Worm (Caenorhabditis elegans): Measurements from ENCODE around the gene Y46G5A.38.

Gene Y46G5A.38

ce11 chrII:12806602-12807182 is 20.2 kb upstream of the Y46G5A.38 start, which contains the start of gene spds-1:
TSS of gene spds-1 (plus strand) at chrII:12806899.
- TF ChIP-seq ztf-11 (tag; optimal IDR thresholded peaks at IDR 0.05): no peak
- no peak for TF ChIP-seq bed-3 (GFP tag; optimal IDR thresholded peaks at IDR 0.05)
- TF ChIP-seq lin-13 (tag; optimal IDR thresholded peaks at IDR 0.05): no peak
- no peak for TF ChIP-seq sptf-1 (tag; optimal IDR thresholded peaks at IDR 0.05)
- TF ChIP-seq blmp-1 (tag; optimal IDR thresholded peaks at IDR 0.05): no peak
- no peak for TF ChIP-seq drap-1 (GFP tag; optimal IDR thresholded peaks at IDR 0.05)
- no peak for TF ChIP-seq hlh-1 (tag; optimal IDR thresholded peaks at IDR 0.05)
- TF ChIP-seq ceh-39 (tag; optimal IDR thresholded peaks at IDR 0.05): no peak
- no peak for TF ChIP-seq zip-8 (tag; optimal IDR thresholded peaks at IDR 0.05)
- TF ChIP-seq M03D4.4 (tag; optimal IDR thresholded peaks at IDR 0.05): no peak
- TF ChIP-seq nhr-2 (tag; optimal IDR thresholded peaks at IDR 0.05): no peak
- TF ChIP-seq sem-2 (GFP tag; optimal IDR thresholded peaks at IDR 0.05): no peak
- no peak for TF ChIP-seq nhr-28 (tag; optimal IDR thresholded peaks at IDR 0.05)
- TF ChIP-seq lin-32 (GFP tag; optimal IDR thresholded peaks at IDR 0.05): no peak
- TF ChIP-seq mep-1 (tag; optimal IDR thresholded peaks at IDR 0.05): no peak
- TF ChIP-seq lsy-2 (tag; optimal IDR thresholded peaks at IDR 0.05): no peak
- TF ChIP-seq nhr-76 (tag; optimal IDR thresholded peaks at IDR 0.05): no peak
- no peak for TF ChIP-seq ceh-83 (GFP tag; optimal IDR thresholded peaks at IDR 0.05)

DNA sequence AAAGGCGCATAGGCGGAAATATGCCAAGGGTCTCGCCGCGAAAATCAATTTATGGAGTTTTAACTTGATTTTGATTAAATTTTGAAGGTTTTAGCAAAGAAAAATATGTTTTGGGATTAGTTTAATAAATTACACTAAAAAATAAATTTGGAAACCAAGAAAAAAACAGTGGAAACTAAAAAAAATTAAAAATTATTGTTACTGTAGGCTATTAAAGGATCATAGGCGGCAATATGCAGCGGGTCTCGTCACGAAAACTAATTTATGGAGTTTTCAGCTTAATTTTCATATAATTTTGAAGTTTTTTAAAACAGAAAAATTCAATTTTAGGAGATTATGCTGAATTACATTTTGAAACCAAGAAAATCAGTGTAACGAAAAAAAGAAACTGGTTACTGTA is 18.1 kb upstream of the Y46G5A.38 start:
- TF ChIP-seq nhr-12 (tag; optimal IDR thresholded peaks at IDR 0.05) (no peak), unc-39 (tag; optimal IDR thresholded peaks at IDR 0.05) (no peak), ces-1 (GFP tag; optimal IDR thresholded peaks at IDR 0.05) (no peak)

- no peak for TF ChIP-seq elt-3 (tag; optimal IDR thresholded peaks at IDR 0.05)
- TF ChIP-seq drap-1 (GFP tag; optimal IDR thresholded peaks at IDR 0.05): no peak
- TF ChIP-seq mep-1 (tag; optimal IDR thresholded peaks at IDR 0.05): no peak
- TF ChIP-seq elt-1 (tag; optimal IDR thresholded peaks at IDR 0.05; ENCODE audit: borderline replicate concordance, insufficient read depth): no peak
- no peak for TF ChIP-seq nhr-12 (tag; optimal IDR thresholded peaks at IDR 0.05)
- no peak for TF ChIP-seq blmp-1 (tag; optimal IDR thresholded peaks at IDR 0.05)
- TF ChIP-seq unc-120 (tag; optimal IDR thresholded peaks at IDR 0.05; ENCODE audit: poor library complexity, severe bottlenecking): no peak
- TF ChIP-seq flh-1 (GFP tag; optimal IDR thresholded peaks at IDR 0.05): no peak
- no peak for TF ChIP-seq tbx-8 (GFP tag; optimal IDR thresholded peaks at IDR 0.05)
- TF ChIP-seq ceh-83 (GFP tag; optimal IDR thresholded peaks at IDR 0.05): no peak
- TF ChIP-seq mab-5 (tag; optimal IDR thresholded peaks at IDR 0.05): no peak
- no peak for TF ChIP-seq bed-3 (GFP tag; optimal IDR thresholded peaks at IDR 0.05)
- no peak for TF ChIP-seq ztf-11 (tag; optimal IDR thresholded peaks at IDR 0.05)
- TF ChIP-seq snpc-4 (tag; optimal IDR thresholded peaks at IDR 0.05): no peak
These were observed 17.1 kb upstream of the Y46G5A.38 start for ce11 chrII:12809725-12810124.

- TF ChIP-seq mab-5 (tag; optimal IDR thresholded peaks at IDR 0.05) (no peak), lsy-2 (tag; optimal IDR thresholded peaks at IDR 0.05) (no peak), ceh-83 (GFP tag; optimal IDR thresholded peaks at IDR 0.05) (no peak), unc-39 (tag; optimal IDR thresholded peaks at IDR 0.05) (no peak), unc-62 (GFP tag; optimal IDR thresholded peaks at IDR 0.05) (no peak), mep-1 (tag; optimal IDR thresholded peaks at IDR 0.05) (no peak), cnd-1 (tag; optimal IDR thresholded peaks at IDR 0.05) (no peak), nhr-237 (tag; optimal IDR thresholded peaks at IDR 0.05) (no peak), flh-1 (GFP tag; optimal IDR thresholded peaks at IDR 0.05) (no peak), elt-3 (tag; optimal IDR thresholded peaks at IDR 0.05) (no peak), lin-32 (GFP tag; optimal IDR thresholded peaks at IDR 0.05) (no peak), sptf-1 (tag; optimal IDR thresholded peaks at IDR 0.05) (no peak), ces-1 (GFP tag; optimal IDR thresholded peaks at IDR 0.05) (no peak), bed-3 (GFP tag; optimal IDR thresholded peaks at IDR 0.05) (no peak)
These were observed 16.1 kb upstream of the Y46G5A.38 start, which contains the start of gene Y46G5A.20 for ce11 chrII:12810709-12811108. TSS of gene Y46G5A.20 (plus strand) at chrII:12811009.

DNA sequence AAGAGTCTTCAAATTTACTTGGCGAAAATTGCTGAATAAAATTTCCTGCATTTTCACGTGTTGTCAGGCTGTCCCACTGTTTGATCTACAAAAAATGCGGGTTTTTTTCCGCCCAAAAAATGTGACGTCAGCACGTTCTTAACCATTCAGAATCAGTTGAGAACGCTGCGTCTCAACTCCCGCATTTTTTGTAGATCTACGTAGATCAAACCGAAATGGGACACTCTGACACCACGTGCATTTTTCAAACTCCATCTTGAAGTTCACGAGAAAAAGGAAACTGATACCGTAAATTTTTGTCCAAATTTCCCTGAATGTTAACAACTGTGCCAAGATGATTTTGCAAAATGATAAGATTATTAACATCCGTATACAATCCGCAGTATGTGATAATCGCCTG is 13.6 kb upstream of the Y46G5A.38 start:
- TF ChIP-seq ztf-11 (tag; optimal IDR thresholded peaks at IDR 0.05) (no peak), ceh-43 (GFP tag; optimal IDR thresholded peaks at IDR 0.05) (no peak)
